Worm (Caenorhabditis elegans): Measurements from ENCODE around the gene Y116A8C.465.
A peak's percentile ranks its signal among the peaks of the same experiment; 100 is the strongest.

Y116A8C.465 gene

DNA sequence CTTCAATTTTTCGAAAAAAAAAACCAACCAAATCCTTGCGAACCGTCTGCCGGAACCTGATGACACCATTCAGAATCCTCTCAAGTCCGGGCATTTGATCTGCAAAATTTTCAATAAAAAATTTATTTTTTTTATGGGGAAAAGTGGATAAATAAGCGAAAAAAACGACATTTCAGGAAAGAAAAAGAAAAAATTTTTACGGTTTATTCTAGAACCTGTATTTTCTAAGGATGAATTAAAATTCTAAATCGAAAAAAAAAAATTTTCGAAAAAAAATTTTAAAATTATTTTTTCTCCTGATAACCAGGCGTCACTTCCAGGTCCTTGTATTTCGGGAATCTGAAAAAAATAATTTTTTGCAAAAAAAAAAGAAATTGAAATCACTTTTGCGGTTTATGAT, 35.1 kb downstream of the Y116A8C.465 start, which contains the start of gene bca-2:
Gene bca-2, minus strand, starts transcription at position 101 of the 400 bp plus-strand sequence.
- no peak for TF ChIP-seq nhr-179 (tag; optimal IDR thresholded peaks at IDR 0.05)
- TF ChIP-seq madf-8 (GFP tag; conservative IDR thresholded peaks at IDR 0.05), result no peak
- TF ChIP-seq T26A5.8 (tag; optimal IDR thresholded peaks at IDR 0.05), result no peak
- TF ChIP-seq akir-1 (GFP tag; optimal IDR thresholded peaks at IDR 0.05), result no peak
- TF ChIP-seq F23B12.7 (tag; optimal IDR thresholded peaks at IDR 0.05; ENCODE audit: insufficient read depth), result no peak
- no peak for TF ChIP-seq mcd-1 (GFP tag; IDR thresholded peaks at IDR 0.05)
- TF ChIP-seq snpc-1.3 (tag; optimal IDR thresholded peaks at IDR 0.05; ENCODE audit: insufficient read depth), result no peak
- TF ChIP-seq attf-6 (GFP tag; IDR thresholded peaks at IDR 0.05), result no peak
- no peak for TF ChIP-seq unc-130 (GFP tag; optimal IDR thresholded peaks at IDR 0.05)
- TF ChIP-seq egl-18 (GFP tag; IDR thresholded peaks at IDR 0.05), result no peak

DNA sequence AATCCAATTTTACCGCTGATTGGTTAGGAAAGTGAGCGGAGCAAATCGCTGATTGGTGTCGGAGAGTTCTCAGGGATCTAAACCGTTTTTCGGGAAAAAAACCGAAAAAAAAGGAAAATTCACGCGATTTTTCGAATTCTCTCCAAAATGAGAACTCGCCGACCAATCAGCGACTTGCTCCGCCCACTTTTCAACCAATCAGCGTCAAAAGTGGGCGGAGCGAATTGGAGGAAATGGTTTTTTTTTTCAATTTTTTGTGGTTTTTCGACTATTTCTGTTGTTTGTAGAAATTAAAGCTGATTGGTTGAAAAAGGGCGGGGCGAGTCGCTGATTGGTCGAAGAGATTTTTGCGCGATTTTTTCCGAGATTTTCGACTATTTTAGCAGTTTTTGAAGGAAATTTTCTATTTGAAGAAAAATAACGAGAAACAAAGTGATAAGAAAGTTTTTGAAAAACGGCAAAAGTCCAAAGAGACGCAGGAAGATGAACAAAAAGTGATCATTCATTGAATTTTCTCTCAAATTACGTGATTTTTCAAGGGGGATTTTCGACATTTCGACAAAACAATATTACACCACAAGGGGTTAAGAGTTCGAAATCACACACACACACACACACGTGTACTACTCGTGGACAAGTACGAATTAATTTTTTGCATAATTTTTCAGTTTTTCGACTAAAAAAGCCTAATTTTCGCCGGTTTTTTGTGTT, 35.7 kb downstream of the Y116A8C.465 start:
- TF ChIP-seq B0336.3 (GFP tag; IDR thresholded peaks at IDR 0.05) (no peak), snpc-3.4 (tag; optimal IDR thresholded peaks at IDR 0.05) (no peak), ztf-26 (tag; optimal IDR thresholded peaks at IDR 0.05) (no peak), unc-130 (GFP tag; optimal IDR thresholded peaks at IDR 0.05) (no peak), ekl-4 (GFP tag; IDR thresholded peaks at IDR 0.05) (no peak), mcd-1 (GFP tag; IDR thresholded peaks at IDR 0.05) (no peak), somi-1 (GFP tag; optimal IDR thresholded peaks at IDR 0.05) (no peak), attf-3 (GFP tag; conservative IDR thresholded peaks at IDR 0.05) (no peak), him-1 (tag; optimal IDR thresholded peaks at IDR 0.05) (no peak), ztf-25 (GFP tag; IDR thresholded peaks at IDR 0.05) (no peak), ceh-27 (GFP tag; optimal IDR thresholded peaks at IDR 0.05) (no peak), nfyb-1 (GFP tag; IDR thresholded peaks at IDR 0.05) (peak; percentile 93), nhr-80 (tag; optimal IDR thresholded peaks at IDR 0.05) (no peak), cebp-2 (GFP tag; IDR thresholded peaks at IDR 0.05) (no peak), nfya-2 (GFP tag; IDR thresholded peaks at IDR 0.05) (0 out of 2 replicates have a peak, but pooled peaks have one; percentile 53), madf-10 (tag; optimal IDR thresholded peaks at IDR 0.05) (no peak), bed-1 (GFP tag; IDR thresholded peaks at IDR 0.05) (no peak)

ce11 chrIV:17103116-17103515, 38.1 kb downstream of the Y116A8C.465 start:
- TF ChIP-seq pbrm-1 (GFP tag; IDR thresholded peaks at IDR 0.05) (no peak), lin-26 (GFP tag; IDR thresholded peaks at IDR 0.05) (no peak), tlf-1 (GFP tag; optimal IDR thresholded peaks at IDR 0.05) (no peak), hlh-26 (GFP tag; conservative IDR thresholded peaks at IDR 0.05) (no peak), ztf-25 (GFP tag; IDR thresholded peaks at IDR 0.05) (no peak), F52B5.7 (tag; optimal IDR thresholded peaks at IDR 0.05) (no peak), lir-1 (GFP tag; conservative IDR thresholded peaks at IDR 0.05) (no peak), F22D6.2 (tag; optimal IDR thresholded peaks at IDR 0.05) (no peak), aptf-2 (GFP tag; conservative IDR thresholded peaks at IDR 0.05) (no peak), F23B12.7 (tag; optimal IDR thresholded peaks at IDR 0.05; ENCODE audit: insufficient read depth) (no peak), ets-4 (GFP tag; optimal IDR thresholded peaks at IDR 0.05) (no peak), nfya-1 (tag; optimal IDR thresholded peaks at IDR 0.05; ENCODE audit: borderline replicate concordance, insufficient read depth) (no peak), xnd-1 (tag; optimal IDR thresholded peaks at IDR 0.05) (no peak), lin-40 (tag; optimal IDR thresholded peaks at IDR 0.05) (no peak), die-1 (tag; optimal IDR thresholded peaks at IDR 0.05) (no peak), T26A5.8 (tag; optimal IDR thresholded peaks at IDR 0.05) (no peak), zfh-2 (GFP tag; conservative IDR thresholded peaks at IDR 0.05) (no peak), ZK185.1 (tag; optimal IDR thresholded peaks at IDR 0.05; ENCODE audit: poor library complexity, severe bottlenecking) (no peak), aptf-3 (GFP tag; IDR thresholded peaks at IDR 0.05) (no peak)
